Fruit fly (Drosophila melanogaster): ENCODE results near the gene Naxd.

- TF ChIP-seq CG11617 (GFP tag; optimal IDR thresholded peaks at IDR 0.05) (no peak), cnc (optimal IDR thresholded peaks at IDR 0.05) (no peak), ovo (GFP tag; optimal IDR thresholded peaks at IDR 0.05) (no peak), CG7045 (GFP tag; optimal IDR thresholded peaks at IDR 0.05) (no peak), CG14711 (tag; optimal IDR thresholded peaks at IDR 0.05) (no peak), cic (GFP tag; optimal IDR thresholded peaks at IDR 0.05) (no peak), kay (GFP tag; ENCODE audit: borderline replicate concordance) (no peak), toe (GFP tag; optimal IDR thresholded peaks at IDR 0.05) (no peak), pad (GFP tag; optimal IDR thresholded peaks at IDR 0.05) (no peak), CG5204 (GFP tag; optimal IDR thresholded peaks at IDR 0.05) (no peak), Mnt (GFP tag; optimal IDR thresholded peaks at IDR 0.05) (no peak), CG12768 (GFP tag; optimal IDR thresholded peaks at IDR 0.05) (no peak)
These were observed 22.7 kb downstream of the Naxd start for dm6 chr3L:19074673-19075402.

All from whole organism, adult.